Worm (Caenorhabditis elegans): ENCODE data around the gene pcyt-1.

DNA sequence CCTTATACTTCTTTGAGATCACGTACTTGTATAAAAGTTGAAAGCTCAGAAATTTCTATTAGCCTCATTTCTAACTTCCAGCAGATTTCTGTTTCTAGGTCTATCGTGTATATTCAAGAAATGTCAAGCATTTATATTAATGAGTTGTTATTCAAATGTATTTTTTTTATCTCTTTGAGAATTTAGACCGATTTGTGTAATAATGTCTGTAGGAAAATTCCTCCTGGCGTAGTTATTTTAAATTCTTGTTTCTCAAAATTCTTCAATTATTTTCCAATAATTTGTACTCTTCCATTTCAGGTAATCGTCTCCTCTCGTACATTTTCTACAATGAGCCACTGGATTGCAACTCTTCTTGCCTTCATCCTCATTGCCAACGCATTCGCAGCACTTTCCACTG lies 55.2 kb downstream of the pcyt-1 start, which contains the start of gene nlp-61:
- TF ChIP-seq madf-3 (GFP tag; IDR thresholded peaks at IDR 0.05) (no peak), lin-35 (GFP tag; optimal IDR thresholded peaks at IDR 0.05) (no peak), unc-130 (GFP tag; optimal IDR thresholded peaks at IDR 0.05) (no peak), lag-1 (GFP tag; IDR thresholded peaks at IDR 0.05) (no peak), madf-8 (GFP tag; conservative IDR thresholded peaks at IDR 0.05) (no peak), sea-2 (GFP tag; IDR thresholded peaks at IDR 0.05) (no peak), ZK185.1 (tag; optimal IDR thresholded peaks at IDR 0.05; ENCODE audit: poor library complexity, severe bottlenecking) (no peak), unc-62 (GFP tag; optimal IDR thresholded peaks at IDR 0.05) (no peak), B0336.3 (GFP tag; IDR thresholded peaks at IDR 0.05) (no peak), pha-4 (tag; optimal IDR thresholded peaks at IDR 0.05) (no peak), Y53F4B.3 (GFP tag; IDR thresholded peaks at IDR 0.05) (no peak), hsf-1 (GFP tag; IDR thresholded peaks at IDR 0.05) (no peak)

Data from whole organism, young adult.